Worm (Caenorhabditis elegans) whole organism, young adult: ENCODE data around the gene msp-78.

Experiments used
- B0019.2 ChIP-seq: fragments of 200-800 bp; sonication (Bioruptor generic); conservative IDR thresholded peaks from 2 replicates; pipeline ENCODE4 v1.3.6; 2022; ENCODE audit warnings: missing genetic modification reagents, missing genetic modification characterization, missing compliant biosample characterization
- atf-7 ChIP-seq: sonication (generic microtip); optimal IDR thresholded peaks from 2 replicates; lab custom pipeline; 2017; ENCODE audit warnings: mild to moderate bottlenecking, missing genetic modification characterization, missing compliant biosample characterization
- hmg-20 ChIP-seq: fragments of 200-800 bp; sonication (Bioruptor generic); IDR thresholded peaks from 2 replicates; pipeline ENCODE4 v1.3.6; 2022; ENCODE audit warnings: missing genetic modification reagents, missing genetic modification characterization, missing compliant biosample characterization
- lir-1 ChIP-seq: fragments of 200-800 bp; sonication (Bioruptor generic); conservative IDR thresholded peaks from 2 replicates; pipeline ENCODE4 v1.3.6; 2022; ENCODE audit warnings: missing genetic modification reagents, missing genetic modification characterization, missing compliant biosample characterization
- madf-10 ChIP-seq: sonication (generic microtip); optimal IDR thresholded peaks from 2 replicates; lab custom pipeline; 2016; ENCODE audit warnings: mild to moderate bottlenecking, missing genetic modification characterization, missing compliant biosample characterization
- pha-4 ChIP-seq: fragments of 150-350 bp; sonication (generic microtip); optimal IDR thresholded peaks from 2 replicates; lab custom pipeline; 2014; ENCODE audit warnings: missing biosample characterization, missing genetic modification reagents, missing genetic modification characterization
- rpc-1 ChIP-seq, 2 experiments: fragments of 150-350 bp in 1 of 2; sonication (generic microtip) in 1 of 2; optimal IDR thresholded peaks; 2 replicates each; lab custom pipeline; 2014 to 2018; ENCODE audit warnings: missing biosample characterization in 1 of 2, missing genetic modification characterization in 1 of 2, missing genetic modification reagents in 1 of 2, missing genotype in 1 of 2

- TF ChIP-seq lir-1 (GFP tag; lab: Robert Waterston, UW) = no peak
- no peak for TF ChIP-seq madf-10 (tag; lab: Kevin White, UChicago)
- no peak for TF ChIP-seq pha-4 (tag; lab: Kevin White, UChicago)
- TF ChIP-seq B0019.2 (GFP tag; lab: Robert Waterston, UW) = no peak
- no peak for TF ChIP-seq rpc-1 (optimal IDR thresholded peaks at IDR 0.05; lab: Kevin White, UChicago)
- no peak for TF ChIP-seq rpc-1 (tag; optimal IDR thresholded peaks at IDR 0.05; lab: Kevin White, UChicago)
- TF ChIP-seq hmg-20 (GFP tag; lab: Robert Waterston, UW) = no peak
- TF ChIP-seq atf-7 = no peak
These were observed 7.1 kb upstream of the msp-78 start for ce11 chrIV:9762667-9763173.
